Fruit fly (Drosophila melanogaster) whole organism, prepupa: ENCODE data around the gene Hsp60D.
"Not testable (repeated sequence)": the region's sequence is repeated elsewhere in the genome, so short reads cannot be mapped to it uniquely, and the experiment has no call there.

Source experiments
- CG10631 ChIP-seq: fragments of 200-800 bp; sonication (Bioruptor generic); optimal IDR thresholded peaks from 2 replicates; lab custom pipeline; 2016; ENCODE audit warnings: missing biosample characterization, missing genetic modification characterization
- CG10669 ChIP-seq: fragments of 200-800 bp; sonication (Bioruptor generic); optimal IDR thresholded peaks from 3 replicates; lab custom pipeline; 2018; ENCODE audit warnings: missing biosample characterization, mild to moderate bottlenecking, missing genetic modification characterization, moderate library complexity
- CG11294 ChIP-seq: fragments of 200-800 bp; sonication (Bioruptor generic); IDR thresholded peaks from 2 replicates; pipeline ENCODE4 v1.3.6; 2022; ENCODE audit warnings: missing biosample characterization, missing genetic modification characterization
- CG11762 ChIP-seq: fragments of 200-800 bp; sonication (Bioruptor generic); optimal IDR thresholded peaks from 3 replicates; lab custom pipeline; 2016; ENCODE audit warnings: missing biosample characterization, missing genetic modification characterization; ENCODE audit not compliant: insufficient read depth
- CG15336 ChIP-seq: fragments of 200-800 bp; sonication (Bioruptor generic); IDR thresholded peaks from 2 replicates; pipeline ENCODE4 v1.3.6; 2022; ENCODE audit warnings: missing biosample characterization, missing genetic modification characterization
- CG1621 ChIP-seq: fragments of 200-800 bp; sonication (Bioruptor generic); optimal IDR thresholded peaks from 3 replicates; lab custom pipeline; 2018; ENCODE audit warnings: missing biosample characterization, mild to moderate bottlenecking, missing genetic modification characterization
- CG16779 ChIP-seq: fragments of 200-800 bp; sonication (Bioruptor generic); optimal IDR thresholded peaks from 3 replicates; lab custom pipeline; 2017; ENCODE audit warnings: missing biosample characterization, mild to moderate bottlenecking, missing genetic modification characterization
- CG3032 ChIP-seq: fragments of 200-800 bp; optimal IDR thresholded peaks from 2 replicates; lab custom pipeline; 2019; ENCODE audit warnings: missing biosample characterization, mild to moderate bottlenecking, missing genetic modification characterization, moderate library complexity
- CG31627 ChIP-seq: fragments of 200-800 bp; sonication (Bioruptor generic); optimal IDR thresholded peaks from 3 replicates; lab custom pipeline; 2016; ENCODE audit warnings: missing biosample characterization, missing genetic modification characterization
- CG32006 ChIP-seq: fragments of 200-800 bp; sonication (Bioruptor generic); optimal IDR thresholded peaks from 3 replicates; lab custom pipeline; 2017; ENCODE audit warnings: missing biosample characterization, mild to moderate bottlenecking, missing genetic modification characterization
- CG34406 ChIP-seq: fragments of 200-800 bp; sonication (Bioruptor generic); optimal IDR thresholded peaks from 3 replicates; lab custom pipeline; 2016; ENCODE audit warnings: missing biosample characterization, missing genetic modification characterization
- CG6163 ChIP-seq: fragments of 200-800 bp; sonication (Bioruptor generic); IDR thresholded peaks from 3 replicates; pipeline ENCODE4 v1.3.6; 2022; ENCODE audit warnings: missing biosample characterization, missing genetic modification characterization
- CG6276 ChIP-seq: fragments of 200-800 bp; sonication (Bioruptor generic); optimal IDR thresholded peaks from 2 replicates; lab custom pipeline; 2017; ENCODE audit warnings: missing biosample characterization, mild to moderate bottlenecking, missing genetic modification characterization
- CG6792 ChIP-seq: fragments of 200-800 bp; sonication (Bioruptor generic); optimal IDR thresholded peaks from 3 replicates; lab custom pipeline; 2016; ENCODE audit warnings: missing biosample characterization, missing genetic modification characterization
- CG6808 ChIP-seq: fragments of 200-800 bp; sonication (Bioruptor generic); optimal IDR thresholded peaks from 3 replicates; lab custom pipeline; 2017; ENCODE audit warnings: missing biosample characterization, missing genetic modification characterization, mild to moderate bottlenecking, moderate library complexity, missing genetic modification reagents
- CG6854 ChIP-seq: fragments of 200-800 bp; sonication (Bioruptor generic); optimal IDR thresholded peaks from 2 replicates; lab custom pipeline; 2017; ENCODE audit warnings: missing biosample characterization, mild to moderate bottlenecking, missing genetic modification characterization
- CG7368 ChIP-seq: fragments of 200-800 bp; sonication (Bioruptor generic); optimal IDR thresholded peaks from 3 replicates; lab custom pipeline; 2016; ENCODE audit warnings: missing biosample characterization, missing genetic modification characterization
- CG8119 ChIP-seq: fragments of 200-800 bp; sonication (Bioruptor generic); IDR thresholded peaks from 3 replicates; pipeline ENCODE4 v1.3.6; 2022; ENCODE audit warnings: missing biosample characterization, missing genetic modification characterization
- CG8632 ChIP-seq: fragments of 200-800 bp; sonication (Bioruptor generic); optimal IDR thresholded peaks from 3 replicates; lab custom pipeline; 2016; ENCODE audit warnings: missing biosample characterization, missing genetic modification characterization
- CG9139 ChIP-seq: fragments of 200-800 bp; sonication (Bioruptor generic); optimal IDR thresholded peaks from 3 replicates; lab custom pipeline; 2017; ENCODE audit warnings: missing biosample characterization, mild to moderate bottlenecking, missing genetic modification characterization
- Eip75B ChIP-seq: fragments of 200-800 bp; sonication (Bioruptor generic); optimal IDR thresholded peaks from 3 replicates; lab custom pipeline; 2016; ENCODE audit warnings: missing biosample characterization, missing genetic modification characterization
- Ets21C ChIP-seq: fragments of 200-800 bp; sonication (Bioruptor generic); optimal IDR thresholded peaks from 3 replicates; lab custom pipeline; 2016; ENCODE audit warnings: missing biosample characterization, missing genetic modification characterization
- Hr39 ChIP-seq: fragments of 200-800 bp; sonication (Bioruptor generic); optimal IDR thresholded peaks from 2 replicates; lab custom pipeline; 2016; ENCODE audit warnings: missing biosample characterization, missing genetic modification characterization
- Hr4 ChIP-seq: fragments of 200-800 bp; sonication (Bioruptor generic); optimal IDR thresholded peaks from 3 replicates; lab custom pipeline; 2016; ENCODE audit warnings: missing biosample characterization, missing genetic modification characterization
- Met ChIP-seq: fragments of 200-800 bp; sonication (Bioruptor generic); optimal IDR thresholded peaks from 3 replicates; lab custom pipeline; 2016; ENCODE audit warnings: missing biosample characterization, missing genetic modification characterization
- OdsH ChIP-seq: fragments of 200-800 bp; sonication (Bioruptor generic); optimal IDR thresholded peaks from 3 replicates; lab custom pipeline; 2016; ENCODE audit warnings: missing biosample characterization, missing genetic modification characterization
- Smox ChIP-seq: fragments of 200-800 bp; sonication (Bioruptor generic); optimal IDR thresholded peaks from 3 replicates; lab custom pipeline; 2016; ENCODE audit warnings: missing biosample characterization, missing genetic modification characterization
- Sox102F ChIP-seq: fragments of 200-800 bp; sonication (Bioruptor generic); optimal IDR thresholded peaks from 2 replicates; lab custom pipeline; 2016; ENCODE audit warnings: missing biosample characterization, mild to moderate bottlenecking, missing genetic modification characterization
- Sox15 ChIP-seq: fragments of 200-800 bp; sonication (Bioruptor generic); optimal IDR thresholded peaks from 3 replicates; lab custom pipeline; 2016; ENCODE audit warnings: missing biosample characterization, missing genetic modification characterization
- achi ChIP-seq: fragments of 200-800 bp; sonication (Bioruptor generic); optimal IDR thresholded peaks from 3 replicates; lab custom pipeline; 2016; ENCODE audit warnings: missing biosample characterization, missing genetic modification characterization
- acj6 ChIP-seq: fragments of 200-800 bp; sonication (Bioruptor generic); optimal IDR thresholded peaks from 3 replicates; lab custom pipeline; 2016; ENCODE audit warnings: missing biosample characterization, missing genetic modification characterization
- cyc ChIP-seq: fragments of 200-800 bp; sonication (Bioruptor generic); optimal IDR thresholded peaks from 3 replicates; lab custom pipeline; 2016; ENCODE audit warnings: missing biosample characterization, missing genetic modification characterization
- eg ChIP-seq: fragments of 200-800 bp; sonication (Bioruptor generic); IDR thresholded peaks from 3 replicates; pipeline ENCODE4 v1.3.6; 2022; ENCODE audit warnings: missing biosample characterization, missing genetic modification characterization
- fd59A ChIP-seq: fragments of 200-800 bp; sonication (Bioruptor generic); optimal IDR thresholded peaks from 2 replicates; lab custom pipeline; 2017; ENCODE audit warnings: missing biosample characterization, mild to moderate bottlenecking, missing genetic modification characterization, missing genetic modification reagents
- fkh ChIP-seq: fragments of 200-800 bp; sonication (Bioruptor generic); optimal IDR thresholded peaks from 3 replicates; lab custom pipeline; 2017; ENCODE audit warnings: missing biosample characterization, mild to moderate bottlenecking, missing genetic modification characterization, moderate library complexity
- lz ChIP-seq: fragments of 200-800 bp; sonication (Bioruptor generic); optimal IDR thresholded peaks from 3 replicates; lab custom pipeline; 2016; ENCODE audit warnings: missing biosample characterization, missing genetic modification characterization
- net ChIP-seq: fragments of 200-800 bp; sonication (Bioruptor generic); optimal IDR thresholded peaks from 3 replicates; lab custom pipeline; 2016; ENCODE audit warnings: missing biosample characterization, missing genetic modification characterization
- pdm3 ChIP-seq: fragments of 200-800 bp; sonication (Bioruptor generic); optimal IDR thresholded peaks from 3 replicates; lab custom pipeline; 2016; ENCODE audit warnings: missing biosample characterization, missing genetic modification characterization
- salr ChIP-seq, 2 experiments: fragments of 200-800 bp; sonication (Bioruptor generic); optimal IDR thresholded peaks; 3 replicates each; lab custom pipeline; 2016 to 2018; ENCODE audit warnings: missing biosample characterization in 2 of 2, missing genetic modification characterization in 2 of 2, mild to moderate bottlenecking in 1 of 2
- spab ChIP-seq: fragments of 200-800 bp; sonication (Bioruptor generic); optimal IDR thresholded peaks from 2 replicates; lab custom pipeline; 2017; ENCODE audit warnings: missing biosample characterization, mild to moderate bottlenecking, missing genetic modification characterization, missing genetic modification reagents
- svp ChIP-seq: fragments of 200-800 bp; sonication (Bioruptor generic); peaks from one replicate; lab custom pipeline; 2016; ENCODE audit warnings: missing biosample characterization, missing genetic modification characterization
- topi ChIP-seq: fragments of 200-800 bp; sonication (Bioruptor generic); optimal IDR thresholded peaks from 3 replicates; lab custom pipeline; 2016; ENCODE audit warnings: missing biosample characterization, missing genetic modification characterization
- vri ChIP-seq: fragments of 200-800 bp; sonication (Bioruptor generic); optimal IDR thresholded peaks from 3 replicates; lab custom pipeline; 2016; ENCODE audit warnings: missing biosample characterization, mild to moderate bottlenecking, missing genetic modification characterization

Gene Hsp60D

DNA sequence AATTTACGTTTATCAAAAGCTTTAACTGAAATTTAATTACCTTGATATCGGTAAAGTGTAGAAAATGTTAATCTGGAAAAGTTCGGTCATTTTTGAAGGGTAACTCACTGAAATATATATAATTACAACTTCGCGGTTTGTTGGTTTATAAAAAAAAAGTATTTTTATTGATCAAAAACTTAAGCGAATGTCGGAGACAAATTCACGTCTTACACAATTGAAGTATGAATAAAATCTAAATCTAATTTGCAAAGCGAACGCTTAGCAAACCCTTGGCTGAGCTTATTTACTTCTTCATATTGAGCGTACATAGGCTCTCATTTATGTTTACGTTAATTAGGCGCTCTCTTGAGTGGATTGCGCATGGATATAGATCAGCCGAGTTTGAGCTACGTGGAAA is at the start of gene Hsp60D:
Gene Hsp60D, minus strand, starts transcription at position 101 of the 400 bp plus-strand sequence.
- TF ChIP-seq topi (GFP tag; lab: Kevin White, UChicago); cyc; CG7368 (GFP tag; lab: Kevin White, UChicago): not testable (repeated sequence)

- no peak for TF ChIP-seq CG6276
- no peak for TF ChIP-seq CG11762 (GFP tag; lab: Kevin White, UChicago)
- no peak for TF ChIP-seq eg
- TF ChIP-seq CG15336 (GFP tag; lab: Robert Waterston, UW), result no peak
- no peak for TF ChIP-seq fkh (GFP tag; lab: Kevin White, UChicago)
- TF ChIP-seq cyc, result no peak
Observed at dm6 chr2L:13497915-13498314, 48.6 kb upstream of the Hsp60D start.

- TF ChIP-seq CG6808 (no peak), Sox102F (peak; percentile 57), CG8119 (GFP tag; lab: Robert Waterston, UW) (peak; percentile 59; the same call in 2 of the 3 replicates), Eip75B (peak; percentile 52), CG6792 (GFP tag; lab: Kevin White, UChicago) (peak; percentile 38), Hr4 (GFP tag; lab: Kevin White, UChicago) (peak; percentile 46), salr (GFP tag; optimal IDR thresholded peaks at IDR 0.05; lab: Kevin White, UChicago) (peak in 1 of 2 experiments; percentile 28), Hr39 (peak; percentile 45), Met (GFP tag; lab: Kevin White, UChicago) (no peak), fd59A (peak; percentile 16), CG9139 (GFP tag; lab: Kevin White, UChicago) (no peak), net (GFP tag; lab: Kevin White, UChicago) (no peak), CG11762 (GFP tag; lab: Kevin White, UChicago) (no peak), CG32006 (GFP tag; lab: Kevin White, UChicago) (peak; percentile 49), Ets21C (GFP tag; lab: Kevin White, UChicago) (peak; percentile 7), CG6854 (no peak), svp (GFP tag; lab: Kevin White, UChicago) (peak; percentile 43), CG8632 (peak; percentile 25), CG1621 (tag; lab: Kevin White, UChicago) (no peak), CG10631 (GFP tag; lab: Kevin White, UChicago) (peak; percentile 37), CG6163 (peak; percentile 61; the same call in 1 of the 3 replicates), spab (GFP tag; lab: Kevin White, UChicago) (peak; percentile 18), vri (GFP tag; lab: Kevin White, UChicago) (peak; percentile 14), CG3032 (no peak), pdm3 (GFP tag; lab: Kevin White, UChicago) (peak; percentile 50), CG31627 (GFP tag; lab: Kevin White, UChicago) (peak; percentile 54), CG10669 (GFP tag; lab: Kevin White, UChicago) (peak; percentile 27), OdsH (peak; percentile 69), lz (GFP tag; lab: Kevin White, UChicago) (peak; percentile 53), CG11294 (GFP tag; lab: Robert Waterston, UW) (no peak), topi (GFP tag; lab: Kevin White, UChicago) (no peak), CG34406 (peak; percentile 44), Sox15 (no peak), CG16779 (peak; percentile 35), acj6 (GFP tag; lab: Kevin White, UChicago) (peak; percentile 62), achi (GFP tag; lab: Kevin White, UChicago) (peak; percentile 34), Smox (peak; percentile 46)
Observed at dm6 chr2L:13482258-13482657, 33.0 kb upstream of the Hsp60D start.
